Worm (Caenorhabditis elegans) whole organism, L3 larva: ENCODE results near the gene Y60C6A.3.

ENCODE experiments used
- R02D3.7 ChIP-seq: fragments of 150-350 bp; optimal IDR thresholded peaks from 2 replicates; lab custom pipeline; 2014; ENCODE audit warnings: missing biosample characterization, missing genetic modification characterization
- ZK546.5 ChIP-seq: sonication (generic microtip); optimal IDR thresholded peaks from 2 replicates; lab custom pipeline; 2017; ENCODE audit warnings: missing biosample characterization, missing genetic modification characterization
- aly-2 ChIP-seq: fragments of 150-350 bp; optimal IDR thresholded peaks from 2 replicates; lab custom pipeline; 2014; ENCODE audit warnings: missing biosample characterization, missing genetic modification characterization
- ama-1 ChIP-seq: fragments of 150-350 bp; optimal IDR thresholded peaks from 2 replicates; lab custom pipeline; 2018
- ceh-16 ChIP-seq: sonication (generic microtip); optimal IDR thresholded peaks from 2 replicates; lab custom pipeline; 2017; ENCODE audit warnings: missing biosample characterization, missing genetic modification characterization
- ceh-28 ChIP-seq: fragments of 150-350 bp; optimal IDR thresholded peaks from 2 replicates; lab custom pipeline; 2014; ENCODE audit warnings: missing biosample characterization, missing genetic modification reagents, missing genetic modification characterization
- ceh-82 ChIP-seq: fragments of 150-350 bp; optimal IDR thresholded peaks from 2 replicates; lab custom pipeline; 2014; ENCODE audit warnings: missing biosample characterization, missing genetic modification characterization
- ceh-9 ChIP-seq: sonication (generic microtip); optimal IDR thresholded peaks from 2 replicates; lab custom pipeline; 2018; ENCODE audit warnings: missing biosample characterization, missing genetic modification characterization
- daf-12 ChIP-seq: fragments of 150-350 bp; optimal IDR thresholded peaks from 2 replicates; lab custom pipeline; 2014; ENCODE audit warnings: missing biosample characterization, missing genetic modification reagents, missing genetic modification characterization
- egl-27 ChIP-seq: sonication (generic microtip); optimal IDR thresholded peaks from 4 replicates; lab custom pipeline; 2017; ENCODE audit warnings: missing biosample characterization, missing genetic modification reagents, missing genetic modification characterization
- egl-5 ChIP-seq: fragments of 150-350 bp; optimal IDR thresholded peaks from 2 replicates; lab custom pipeline; 2017; ENCODE audit warnings: missing biosample characterization, missing genetic modification reagents, missing genetic modification characterization, inconsistent platforms
- elt-1 ChIP-seq: fragments of 150-350 bp; optimal IDR thresholded peaks from 2 replicates; lab custom pipeline; 2014; ENCODE audit warnings: missing biosample characterization, missing genetic modification characterization
- elt-2 ChIP-seq: sonication (generic microtip); optimal IDR thresholded peaks from 2 replicates; lab custom pipeline; 2016; ENCODE audit warnings: missing genetic modification reagents, mild to moderate bottlenecking, missing genetic modification characterization, missing compliant biosample characterization
- elt-3 ChIP-seq, 3 experiments: fragments of 150-350 bp in 1 of 3; sonication (generic microtip) in 2 of 3; optimal IDR thresholded peaks; 2 replicates in 2 of 3; 4 replicates in 1 of 3; lab custom pipeline; 2014 to 2017; ENCODE audit warnings: missing biosample characterization in 3 of 3, missing genetic modification characterization in 3 of 3
- eor-1 ChIP-seq, 2 experiments: fragments of 150-350 bp; optimal IDR thresholded peaks; 2 replicates each; lab custom pipeline; 2014 to 2018; ENCODE audit warnings: missing biosample characterization in 2 of 2, missing genetic modification characterization in 2 of 2
- fkh-10 ChIP-seq: sonication (generic microtip); optimal IDR thresholded peaks from 2 replicates; lab custom pipeline; 2017; ENCODE audit warnings: missing biosample characterization, missing genetic modification reagents, missing genetic modification characterization
- fkh-2 ChIP-seq: fragments of 150-350 bp; optimal IDR thresholded peaks from 2 replicates; lab custom pipeline; 2014; ENCODE audit warnings: missing biosample characterization, missing genetic modification reagents, missing genetic modification characterization
- fos-1 ChIP-seq: fragments of 150-350 bp; optimal IDR thresholded peaks from 2 replicates; lab custom pipeline; 2014; ENCODE audit warnings: missing biosample characterization, missing genetic modification characterization
- hmg-11 ChIP-seq: sonication (generic microtip); optimal IDR thresholded peaks from 2 replicates; lab custom pipeline; 2016; ENCODE audit warnings: missing genetic modification characterization, missing compliant biosample characterization
- jun-1 ChIP-seq: fragments of 150-350 bp; optimal IDR thresholded peaks from 2 replicates; lab custom pipeline; 2014; ENCODE audit warnings: missing biosample characterization, missing genetic modification reagents, missing genetic modification characterization
- lin-15B ChIP-seq: fragments of 150-350 bp; optimal IDR thresholded peaks from 2 replicates; lab custom pipeline; 2014; ENCODE audit warnings: missing biosample characterization, missing genetic modification characterization
- lin-39 ChIP-seq: fragments of 150-350 bp; optimal IDR thresholded peaks from 2 replicates; lab custom pipeline; 2018; ENCODE audit warnings: missing biosample characterization, missing genetic modification reagents, missing genetic modification characterization
- lsy-12 ChIP-seq: sonication (generic microtip); optimal IDR thresholded peaks from 2 replicates; lab custom pipeline; 2016; ENCODE audit warnings: mild to moderate bottlenecking, missing genetic modification characterization, missing compliant biosample characterization
- mdl-1 ChIP-seq: fragments of 150-350 bp; optimal IDR thresholded peaks from 2 replicates; lab custom pipeline; 2014; ENCODE audit warnings: missing biosample characterization, missing genetic modification characterization
- nfya-1 ChIP-seq: sonication (generic microtip); optimal IDR thresholded peaks from 2 replicates; lab custom pipeline; 2017; ENCODE audit warnings: missing genetic modification characterization, mild to moderate bottlenecking, missing compliant biosample characterization, antibody characterized with exemption, moderate library complexity; ENCODE audit not compliant: insufficient read depth
- nhr-11 ChIP-seq: fragments of 150-350 bp; optimal IDR thresholded peaks from 2 replicates; lab custom pipeline; 2014; ENCODE audit warnings: missing biosample characterization, missing genetic modification characterization
- nhr-12 ChIP-seq: fragments of 150-350 bp; optimal IDR thresholded peaks from 2 replicates; lab custom pipeline; 2014; ENCODE audit warnings: missing biosample characterization, missing genetic modification characterization
- nhr-23 ChIP-seq: fragments of 150-350 bp; optimal IDR thresholded peaks from 2 replicates; lab custom pipeline; 2014; ENCODE audit warnings: missing biosample characterization, missing genetic modification reagents, missing genetic modification characterization
- nhr-237 ChIP-seq: fragments of 150-350 bp; optimal IDR thresholded peaks from 2 replicates; lab custom pipeline; 2014; ENCODE audit warnings: missing biosample characterization, missing genetic modification characterization
- nhr-25 ChIP-seq: sonication (generic microtip); optimal IDR thresholded peaks from 2 replicates; lab custom pipeline; 2017; ENCODE audit warnings: missing biosample characterization, missing genetic modification characterization
- nhr-28 ChIP-seq: fragments of 150-350 bp; optimal IDR thresholded peaks from 2 replicates; lab custom pipeline; 2014; ENCODE audit warnings: missing biosample characterization, missing genetic modification characterization
- nhr-43 ChIP-seq: sonication (generic microtip); optimal IDR thresholded peaks from 2 replicates; lab custom pipeline; 2016; ENCODE audit warnings: mild to moderate bottlenecking, missing genetic modification characterization, missing compliant biosample characterization; ENCODE audit not compliant: poor library complexity, severe bottlenecking
- nhr-67 ChIP-seq: fragments of 150-350 bp; optimal IDR thresholded peaks from 2 replicates; lab custom pipeline; 2014; ENCODE audit warnings: missing biosample characterization, missing genetic modification characterization
- nhr-76 ChIP-seq: fragments of 150-350 bp; sonication (generic microtip); optimal IDR thresholded peaks from 5 replicates; lab custom pipeline; 2014; ENCODE audit warnings: missing biosample characterization, missing genetic modification characterization
- nhr-77 ChIP-seq: fragments of 150-350 bp; optimal IDR thresholded peaks from 2 replicates; lab custom pipeline; 2014; ENCODE audit warnings: missing biosample characterization, missing genetic modification characterization
- pha-4 ChIP-seq: fragments of 150-350 bp; optimal IDR thresholded peaks from 2 replicates; lab custom pipeline; 2014; ENCODE audit warnings: missing biosample characterization, missing genetic modification reagents, missing genetic modification characterization
- pqm-1 ChIP-seq: fragments of 150-350 bp; optimal IDR thresholded peaks from 2 replicates; lab custom pipeline; 2017; ENCODE audit warnings: missing biosample characterization, missing genetic modification characterization, inconsistent platforms
- sea-2 ChIP-seq: fragments of 150-350 bp; sonication (generic microtip); optimal IDR thresholded peaks from 4 replicates; lab custom pipeline; 2014; ENCODE audit warnings: missing biosample characterization, missing genetic modification reagents, missing genetic modification characterization
- skn-1 ChIP-seq: fragments of 150-350 bp; optimal IDR thresholded peaks from 2 replicates; lab custom pipeline; 2014; ENCODE audit warnings: missing biosample characterization, missing genetic modification characterization
- snpc-4 ChIP-seq: fragments of 150-350 bp; optimal IDR thresholded peaks from 2 replicates; lab custom pipeline; 2014; ENCODE audit warnings: missing biosample characterization, missing genetic modification characterization
- tbx-2 ChIP-seq: sonication (generic microtip); optimal IDR thresholded peaks from 2 replicates; lab custom pipeline; 2016; ENCODE audit warnings: mild to moderate bottlenecking, missing genetic modification characterization, missing compliant biosample characterization
- unc-39 ChIP-seq: sonication (generic microtip); optimal IDR thresholded peaks from 4 replicates; lab custom pipeline; 2017; ENCODE audit warnings: missing biosample characterization, missing genetic modification characterization
- unc-62 ChIP-seq: fragments of 150-350 bp; sonication (generic microtip); optimal IDR thresholded peaks from 4 replicates; lab custom pipeline; 2014; ENCODE audit warnings: missing biosample characterization, missing genetic modification reagents, missing genetic modification characterization
- zag-1 ChIP-seq: fragments of 150-350 bp; optimal IDR thresholded peaks from 2 replicates; lab custom pipeline; 2014; ENCODE audit warnings: missing biosample characterization, missing genetic modification characterization
- ztf-4 ChIP-seq: fragments of 150-350 bp; optimal IDR thresholded peaks from 2 replicates; lab custom pipeline; 2014; ENCODE audit warnings: missing biosample characterization, missing genetic modification characterization

Gene Y60C6A.3

ce11 chrV:4823323-4823682, 37.7 kb downstream of the Y60C6A.3 start, which contains the start of gene adss-1:
Gene adss-1 (minus strand): TSS chrV:4823423.
- TF ChIP-seq tbx-2 (tag; lab: Kevin White, UChicago), result no peak
- no peak for TF ChIP-seq nhr-12 (tag; lab: Kevin White, UChicago)
- no peak for TF ChIP-seq elt-2
- no peak for TF ChIP-seq nfya-1 (tag; lab: Kevin White, UChicago)
- TF ChIP-seq egl-27 (tag; lab: Kevin White, UChicago), result no peak

- peak; percentile 30 for TF ChIP-seq pha-4 (tag; lab: Kevin White, UChicago)
- TF ChIP-seq hmg-11 (tag; lab: Kevin White, UChicago), result no peak
- TF ChIP-seq ztf-4 (tag; lab: Kevin White, UChicago), result peak; percentile 83
- peak; percentile 24 for TF ChIP-seq tbx-2 (tag; lab: Kevin White, UChicago)
- peak; percentile 29 for TF ChIP-seq nhr-43
- no peak for TF ChIP-seq snpc-4 (tag; lab: Kevin White, UChicago)
- no peak for TF ChIP-seq lin-39 (tag; lab: Kevin White, UChicago)
- TF ChIP-seq lsy-12 (tag; lab: Kevin White, UChicago), result peak; percentile 74
- peak; percentile 49 for TF ChIP-seq nhr-23 (tag; lab: Kevin White, UChicago)
- TF ChIP-seq zag-1 (tag; lab: Kevin White, UChicago), result no peak
- TF ChIP-seq elt-2, result peak; percentile 55
- TF ChIP-seq nfya-1 (tag; lab: Kevin White, UChicago), result peak; percentile 5
- peak; percentile 90 for TF ChIP-seq ama-1 (lab: Kevin White, UChicago)
- TF ChIP-seq aly-2 (tag; lab: Kevin White, UChicago), result peak; percentile 8
These were observed 38.2 kb downstream of the Y60C6A.3 start for ce11 chrV:4823683-4824391.

- TF ChIP-seq daf-12 (tag; lab: Kevin White, UChicago) (no peak), skn-1 (tag; lab: Kevin White, UChicago) (peak; percentile 67), lsy-12 (tag; lab: Kevin White, UChicago) (peak; percentile 50), lin-39 (tag; lab: Kevin White, UChicago) (peak; percentile 92), nhr-25 (tag; lab: Kevin White, UChicago) (peak; percentile 79), fos-1 (tag; lab: Kevin White, UChicago) (no peak), nhr-12 (tag; lab: Kevin White, UChicago) (no peak), fkh-10 (peak; percentile 43), unc-39 (tag; lab: Kevin White, UChicago) (no peak), lin-15B (tag; lab: Kevin White, UChicago) (peak; percentile 91), ceh-82 (no peak), nhr-28 (tag; lab: Kevin White, UChicago) (no peak), sea-2 (GFP tag; lab: Kevin White, UChicago) (no peak), pqm-1 (peak; percentile 59), egl-5 (tag; lab: Kevin White, UChicago) (peak; percentile 28), eor-1 (tag; optimal IDR thresholded peaks at IDR 0.05; lab: Kevin White, UChicago) (no peak), nhr-43 (no peak), elt-1 (no peak), nhr-77 (no peak), ZK546.5 (tag; lab: Kevin White, UChicago) (no peak), nhr-23 (tag; lab: Kevin White, UChicago) (peak; percentile 80), nhr-11 (tag; lab: Kevin White, UChicago) (no peak), ceh-16 (tag; lab: Kevin White, UChicago) (no peak), ceh-28 (peak; percentile 47), snpc-4 (tag; lab: Kevin White, UChicago) (peak; percentile 74), jun-1 (tag; lab: Kevin White, UChicago) (peak; percentile 32), ceh-9 (tag; lab: Kevin White, UChicago) (no peak), R02D3.7 (tag; lab: Kevin White, UChicago) (peak; percentile 50), elt-2 (peak; percentile 60), pha-4 (tag; lab: Kevin White, UChicago) (peak; percentile 90), egl-27 (tag; lab: Kevin White, UChicago) (no peak), nhr-67 (tag; lab: Kevin White, UChicago) (no peak), hmg-11 (tag; lab: Kevin White, UChicago) (peak; percentile 58), mdl-1 (tag; lab: Kevin White, UChicago) (no peak), tbx-2 (tag; lab: Kevin White, UChicago) (peak; percentile 18), ztf-4 (tag; lab: Kevin White, UChicago) (no peak), aly-2 (tag; lab: Kevin White, UChicago) (no peak), nfya-1 (tag; lab: Kevin White, UChicago) (peak; percentile 96), fkh-2 (tag; lab: Kevin White, UChicago) (no peak), nhr-76 (no peak), nhr-237 (tag; lab: Kevin White, UChicago) (no peak), elt-3 (tag; optimal IDR thresholded peaks at IDR 0.05; lab: Kevin White, UChicago) (no peak), unc-62 (GFP tag; lab: Kevin White, UChicago) (no peak)
These were observed 41.2 kb downstream of the Y60C6A.3 start, which contains the start of the genes hsp-6 and C37H5.5 for ce11 chrV:4826710-4827380. Gene hsp-6 (minus strand): TSS chrV:4826760. Gene C37H5.5 (plus strand): TSS chrV:4827360.
